Fruit fly (Drosophila melanogaster) whole organism, embryonic: ENCODE measurements around the gene Pxd.

ENCODE experiments used
- Abd-B ChIP-seq: fragments of 200-800 bp; sonication (Bioruptor generic); optimal IDR thresholded peaks from 2 replicates; lab custom pipeline; 2018; ENCODE audit warnings: missing biosample characterization, mild to moderate bottlenecking, missing genetic modification characterization, moderate library complexity
- CG10274 ChIP-seq: fragments of 200-800 bp; sonication (Bioruptor generic); optimal IDR thresholded peaks from 3 replicates; lab custom pipeline; 2017; ENCODE audit warnings: missing biosample characterization, mild to moderate bottlenecking, missing genetic modification characterization
- CG10462 ChIP-seq: fragments of 200-800 bp; sonication (Bioruptor generic); optimal IDR thresholded peaks from 2 replicates; lab custom pipeline; 2016; ENCODE audit warnings: missing biosample characterization, missing genetic modification characterization
- CG11560 ChIP-seq: fragments of 200-800 bp; sonication (Bioruptor generic); IDR thresholded peaks from 3 replicates; pipeline ENCODE4 v1.3.6; 2022; ENCODE audit warnings: missing biosample characterization, missing genetic modification characterization
- CG12744 ChIP-seq: fragments of 200-800 bp; sonication (Bioruptor generic); optimal IDR thresholded peaks from 2 replicates; lab custom pipeline; 2016; ENCODE audit warnings: missing biosample characterization, missing genetic modification characterization
- CG13123 ChIP-seq: fragments of 200-800 bp; sonication (Bioruptor generic); optimal IDR thresholded peaks from 2 replicates; lab custom pipeline; 2016; ENCODE audit warnings: missing biosample characterization, missing genetic modification characterization
- CG1602 ChIP-seq: fragments of 200-800 bp; sonication (Bioruptor generic); optimal IDR thresholded peaks from 3 replicates; lab custom pipeline; 2016; ENCODE audit warnings: missing biosample characterization, missing genetic modification characterization
- CG17568 ChIP-seq: fragments of 200-800 bp; sonication (Bioruptor generic); optimal IDR thresholded peaks from 2 replicates; lab custom pipeline; 2018; ENCODE audit warnings: missing biosample characterization, mild to moderate bottlenecking, missing genetic modification characterization, moderate library complexity
- CG17612 ChIP-seq: fragments of 200-800 bp; sonication (Bioruptor generic); IDR thresholded peaks from 2 replicates; pipeline ENCODE4 v1.3.6; 2022; ENCODE audit warnings: missing biosample characterization, missing genetic modification characterization
- CG18619 ChIP-seq: fragments of 200-800 bp; sonication (Bioruptor generic); optimal IDR thresholded peaks from 3 replicates; lab custom pipeline; 2017; ENCODE audit warnings: missing biosample characterization, mild to moderate bottlenecking, missing genetic modification characterization
- CG30020 ChIP-seq: fragments of 200-800 bp; optimal IDR thresholded peaks from 2 replicates; lab custom pipeline; 2019; ENCODE audit warnings: missing biosample characterization, mild to moderate bottlenecking, missing genetic modification characterization, moderate library complexity
- CG3163 ChIP-seq: fragments of 200-800 bp; sonication (Bioruptor generic); optimal IDR thresholded peaks from 3 replicates; lab custom pipeline; 2016; ENCODE audit warnings: missing biosample characterization, missing genetic modification characterization
- CG3281 ChIP-seq: fragments of 200-800 bp; sonication (Bioruptor generic); optimal IDR thresholded peaks from 3 replicates; lab custom pipeline; 2017; ENCODE audit warnings: missing biosample characterization, mild to moderate bottlenecking, missing genetic modification characterization
- CG3838 ChIP-seq: fragments of 200-800 bp; sonication (Bioruptor generic); optimal IDR thresholded peaks from 3 replicates; lab custom pipeline; 2016; ENCODE audit warnings: missing biosample characterization, missing genetic modification characterization
- CG43689 ChIP-seq: fragments of 200-800 bp; sonication (Bioruptor generic); IDR thresholded peaks from 2 replicates; pipeline ENCODE4 v1.3.6; 2022; ENCODE audit warnings: missing biosample characterization, missing genetic modification characterization
- CG7987 ChIP-seq: fragments of 200-800 bp; sonication (Bioruptor generic); optimal IDR thresholded peaks from 2 replicates; lab custom pipeline; 2018; ENCODE audit warnings: missing biosample characterization, mild to moderate bottlenecking, missing genetic modification characterization, moderate library complexity
- CG8281 ChIP-seq: fragments of 200-800 bp; sonication (Bioruptor generic); optimal IDR thresholded peaks from 2 replicates; lab custom pipeline; 2018; ENCODE audit warnings: missing biosample characterization, mild to moderate bottlenecking, missing genetic modification characterization, moderate library complexity
- CG8765 ChIP-seq: fragments of 200-800 bp; sonication (Bioruptor generic); IDR thresholded peaks from 2 replicates; pipeline ENCODE4 v1.3.6; 2022; ENCODE audit warnings: missing biosample characterization, missing genetic modification characterization
- CG9932 ChIP-seq: fragments of 200-800 bp; sonication (Bioruptor generic); IDR thresholded peaks from 2 replicates; pipeline ENCODE4 v1.3.6; 2022; ENCODE audit warnings: missing biosample characterization, missing genetic modification characterization
- Chrac-16 ChIP-seq: fragments of 200-800 bp; sonication (Bioruptor generic); optimal IDR thresholded peaks from 3 replicates; lab custom pipeline; 2016; ENCODE audit warnings: missing biosample characterization, missing genetic modification characterization
- CoRest ChIP-seq: fragments of 200-800 bp; sonication (Bioruptor generic); optimal IDR thresholded peaks from 3 replicates; lab custom pipeline; 2018; ENCODE audit warnings: missing biosample characterization, mild to moderate bottlenecking, missing genetic modification characterization, moderate library complexity
- CrebB ChIP-seq: fragments of 200-800 bp; sonication (Bioruptor generic); optimal IDR thresholded peaks from 3 replicates; lab custom pipeline; 2018; ENCODE audit warnings: missing biosample characterization, mild to moderate bottlenecking, missing genetic modification characterization
- HLHmδ ChIP-seq: fragments of 200-800 bp; sonication (Bioruptor generic); optimal IDR thresholded peaks from 2 replicates; lab custom pipeline; 2018; ENCODE audit warnings: missing biosample characterization, mild to moderate bottlenecking, missing genetic modification characterization, moderate library complexity
- Hmr ChIP-seq: fragments of 200-800 bp; sonication (Bioruptor generic); optimal IDR thresholded peaks from 3 replicates; lab custom pipeline; 2017; ENCODE audit warnings: mild to moderate bottlenecking, missing biosample characterization, missing genetic modification reagents, missing genetic modification characterization
- Hsf ChIP-seq: fragments of 200-800 bp; sonication (Bioruptor generic); optimal IDR thresholded peaks from 3 replicates; lab custom pipeline; 2016; ENCODE audit warnings: missing biosample characterization, missing genetic modification characterization
- Jarid2 ChIP-seq: fragments of 200-800 bp; sonication (Bioruptor generic); optimal IDR thresholded peaks from 3 replicates; lab custom pipeline; 2017; ENCODE audit warnings: mild to moderate bottlenecking, missing biosample characterization, missing genetic modification reagents, missing genetic modification characterization
- Nf-YA ChIP-seq: fragments of 200-800 bp; sonication (Bioruptor generic); IDR thresholded peaks from 2 replicates; pipeline ENCODE4 v1.3.6; 2022; ENCODE audit warnings: missing biosample characterization, missing genetic modification characterization
- Optix ChIP-seq: fragments of 200-800 bp; sonication (Bioruptor generic); IDR thresholded peaks from 3 replicates; pipeline ENCODE4 v1.3.6; 2022; ENCODE audit warnings: missing biosample characterization, missing genetic modification characterization
- Poxn ChIP-seq: fragments of 200-800 bp; sonication (Bioruptor generic); IDR thresholded peaks from 2 replicates; pipeline ENCODE4 v1.3.6; 2022; ENCODE audit warnings: missing biosample characterization, missing genetic modification characterization
- aop ChIP-seq: fragments of 200-800 bp; sonication (Bioruptor generic); IDR thresholded peaks from 2 replicates; pipeline ENCODE4 v1.3.6; 2022; ENCODE audit warnings: missing biosample characterization, missing genetic modification characterization
- ato ChIP-seq: fragments of 200-800 bp; sonication (Bioruptor generic); IDR thresholded peaks from 2 replicates; pipeline ENCODE4 v1.3.6; 2022; ENCODE audit warnings: missing biosample characterization, missing genetic modification characterization; ENCODE audit not compliant: partially characterized antibody
- az2 ChIP-seq: fragments of 200-800 bp; sonication (Bioruptor generic); optimal IDR thresholded peaks from 3 replicates; lab custom pipeline; 2016; ENCODE audit warnings: missing biosample characterization, missing genetic modification characterization
- caup ChIP-seq: fragments of 200-800 bp; sonication (Bioruptor generic); optimal IDR thresholded peaks from 3 replicates; lab custom pipeline; 2017; ENCODE audit warnings: missing biosample characterization, mild to moderate bottlenecking, missing genetic modification characterization, moderate library complexity; ENCODE audit not compliant: severe bottlenecking
- ci ChIP-seq: fragments of 200-800 bp; sonication (Bioruptor generic); IDR thresholded peaks from 3 replicates; pipeline ENCODE4 v1.3.6; 2022; ENCODE audit warnings: missing biosample characterization, missing genetic modification characterization
- esg ChIP-seq: fragments of 200-800 bp; sonication (Bioruptor generic); conservative IDR thresholded peaks from 2 replicates; pipeline ENCODE4 v1.3.6; 2022; ENCODE audit warnings: missing biosample characterization, missing genetic modification characterization
- exex ChIP-seq: fragments of 200-800 bp; sonication (Bioruptor generic); optimal IDR thresholded peaks from 4 replicates; lab custom pipeline; 2018; ENCODE audit warnings: missing biosample characterization, mild to moderate bottlenecking, missing genetic modification characterization, moderate library complexity
- eyg ChIP-seq: fragments of 200-800 bp; sonication (Bioruptor generic); optimal IDR thresholded peaks from 3 replicates; lab custom pipeline; 2016; ENCODE audit warnings: missing biosample characterization, missing genetic modification characterization
- gcm ChIP-seq: fragments of 200-800 bp; sonication (Bioruptor generic); optimal IDR thresholded peaks from 2 replicates; lab custom pipeline; 2019; ENCODE audit warnings: missing biosample characterization, mild to moderate bottlenecking, missing genetic modification characterization, moderate library complexity
- gem ChIP-seq: fragments of 200-800 bp; sonication (Bioruptor generic); optimal IDR thresholded peaks from 2 replicates; lab custom pipeline; 2019; ENCODE audit warnings: missing biosample characterization, mild to moderate bottlenecking, missing genetic modification characterization, moderate library complexity
- grn ChIP-seq: fragments of 200-800 bp; sonication (Bioruptor generic); optimal IDR thresholded peaks from 3 replicates; lab custom pipeline; 2017; ENCODE audit warnings: missing biosample characterization, missing genetic modification characterization
- hb ChIP-seq: fragments of 200-800 bp; sonication (Bioruptor generic); IDR thresholded peaks from 3 replicates; pipeline ENCODE4 v1.3.6; 2022; ENCODE audit warnings: missing biosample characterization, missing genetic modification characterization; ENCODE audit not compliant: partially characterized antibody
- hkb ChIP-seq, 2 experiments: fragments of 200-800 bp in 1 of 2; fragments of >200 bp in 1 of 2; sonication (Bioruptor generic) in 1 of 2; IDR thresholded peaks in 1 of 2; optimal IDR thresholded peaks in 1 of 2; 2 replicates each; pipeline versions ENCODE4 v1.3.6 to Lab custom; 2017 to 2022; ENCODE audit warnings: missing biosample characterization in 1 of 2, missing genetic modification characterization in 1 of 2
- jumu ChIP-seq: fragments of 200-800 bp; sonication (Bioruptor generic); optimal IDR thresholded peaks from 3 replicates; lab custom pipeline; 2016; ENCODE audit warnings: missing biosample characterization, missing genetic modification characterization
- nau ChIP-seq: fragments of 200-800 bp; sonication (Bioruptor generic); optimal IDR thresholded peaks from 3 replicates; lab custom pipeline; 2017; ENCODE audit warnings: missing biosample characterization, mild to moderate bottlenecking, missing genetic modification characterization, missing genetic modification reagents
- p53 ChIP-seq: fragments of 200-800 bp; sonication (Bioruptor generic); optimal IDR thresholded peaks from 2 replicates; lab custom pipeline; 2016; ENCODE audit warnings: missing biosample characterization, missing genetic modification characterization
- pita ChIP-seq: fragments of 200-800 bp; sonication (Bioruptor generic); optimal IDR thresholded peaks from 2 replicates; lab custom pipeline; 2017; ENCODE audit warnings: missing biosample characterization, mild to moderate bottlenecking, missing genetic modification characterization
- sc ChIP-seq, 3 experiments: fragments of >200 bp in 2 of 3; fragments of 200-800 bp in 1 of 3; sonication (Bioruptor generic) in 1 of 3; optimal IDR thresholded peaks; 2 replicates in 2 of 3; 3 replicates in 1 of 3; lab custom pipeline; 2017; ENCODE audit warnings: mild to moderate bottlenecking in 1 of 3, missing biosample characterization in 1 of 3, missing genetic modification characterization in 1 of 3, missing genetic modification reagents in 1 of 3
- schlank ChIP-seq: fragments of 200-800 bp; sonication (Bioruptor generic); optimal IDR thresholded peaks from 2 replicates; lab custom pipeline; 2018; ENCODE audit warnings: missing biosample characterization, mild to moderate bottlenecking, missing genetic modification characterization
- trh ChIP-seq: fragments of 200-800 bp; sonication (Bioruptor generic); optimal IDR thresholded peaks from 2 replicates; lab custom pipeline; 2016; ENCODE audit warnings: missing biosample characterization, missing genetic modification characterization

Gene Pxd

dm6 chr3R:17052465-17053149 lies 38.2 kb downstream of the Pxd start (continued):
- TF ChIP-seq exex (tag; lab: Kevin White, UChicago) (no peak), gcm (GFP tag; lab: Kevin White, UChicago) (peak; percentile 67), CoRest (tag; lab: Kevin White, UChicago) (peak; percentile 45), CrebB (tag; lab: Kevin White, UChicago) (no peak), eyg (no peak), CG30020 (tag; lab: Kevin White, UChicago) (no peak), Poxn (GFP tag; lab: Robert Waterston, UW) (no peak), jumu (peak; percentile 10), CG43689 (GFP tag; lab: Robert Waterston, UW) (no peak), CG3281 (GFP tag; lab: Kevin White, UChicago) (no peak), CG10462 (GFP tag; lab: Kevin White, UChicago) (no peak), CG11560 (tag; lab: Robert Waterston, UW) (no peak), hb (no peak), CG17612 (GFP tag; lab: Robert Waterston, UW) (no peak), Hsf (peak; percentile 22), CG18619 (GFP tag; lab: Kevin White, UChicago) (peak; percentile 6), ato (GFP tag; lab: Robert Waterston, UW) (no peak), CG9932 (GFP tag; lab: Robert Waterston, UW) (no peak), CG1602 (GFP tag; lab: Kevin White, UChicago) (peak; percentile 52), CG8765 (GFP tag; lab: Robert Waterston, UW) (peak; percentile 68), hkb (optimal IDR thresholded peaks at IDR 0.05; lab: Kevin White, UChicago) (no peak), hkb (GFP tag; IDR thresholded peaks at IDR 0.05; lab: Robert Waterston, UW) (no peak), Chrac-16 (peak; percentile 48), Hmr (GFP tag; lab: Kevin White, UChicago) (no peak), CG8281 (no peak), CG12744 (GFP tag; lab: Kevin White, UChicago) (no peak), CG3838 (no peak), nau (GFP tag; lab: Kevin White, UChicago) (no peak), Jarid2 (GFP tag; lab: Kevin White, UChicago) (no peak), CG7987 (GFP tag; lab: Kevin White, UChicago) (no peak), sc (optimal IDR thresholded peaks at IDR 0.05; lab: Kevin White, UChicago) (no peak), sc (GFP tag; optimal IDR thresholded peaks at IDR 0.05; lab: Kevin White, UChicago) (no peak), grn (GFP tag; lab: Kevin White, UChicago) (no peak), pita (GFP tag; lab: Kevin White, UChicago) (no peak), gem (tag; lab: Kevin White, UChicago) (peak; percentile 75), CG3163 (no peak), CG13123 (peak; percentile 16), caup (no peak), az2 (GFP tag; lab: Kevin White, UChicago) (peak; percentile 25), CG17568 (no peak), Abd-B (peak; percentile 23), schlank (tag; lab: Kevin White, UChicago) (no peak), ci (GFP tag; lab: Robert Waterston, UW) (peak; percentile 8; the same call in 1 of the 3 replicates), p53 (GFP tag; lab: Kevin White, UChicago) (no peak), Nf-YA (GFP tag; lab: Robert Waterston, UW) (no peak), esg (no peak), trh (GFP tag; lab: Kevin White, UChicago) (no peak), Optix (GFP tag; lab: Robert Waterston, UW) (0 out of 3 replicates have a peak, but pooled peaks have one; percentile 24), aop (GFP tag; lab: Robert Waterston, UW) (no peak), HLHmδ (no peak), CG10274 (GFP tag; lab: Kevin White, UChicago) (no peak)
